Worm (Caenorhabditis elegans) whole organism, L3 larva: ENCODE measurements around the gene perm-1.

Experiments used
- ceh-28 ChIP-seq: fragments of 150-350 bp; optimal IDR thresholded peaks from 2 replicates; lab custom pipeline; 2014; ENCODE audit warnings: missing biosample characterization, missing genetic modification reagents, missing genetic modification characterization
- elt-1 ChIP-seq: fragments of 150-350 bp; optimal IDR thresholded peaks from 2 replicates; lab custom pipeline; 2014; ENCODE audit warnings: missing biosample characterization, missing genetic modification characterization
- fos-1 ChIP-seq: fragments of 150-350 bp; optimal IDR thresholded peaks from 2 replicates; lab custom pipeline; 2014; ENCODE audit warnings: missing biosample characterization, missing genetic modification characterization
- nfya-1 ChIP-seq: sonication (generic microtip); optimal IDR thresholded peaks from 2 replicates; lab custom pipeline; 2017; ENCODE audit warnings: missing genetic modification characterization, mild to moderate bottlenecking, missing compliant biosample characterization, antibody characterized with exemption, moderate library complexity; ENCODE audit not compliant: insufficient read depth
- nhr-23 ChIP-seq: fragments of 150-350 bp; optimal IDR thresholded peaks from 2 replicates; lab custom pipeline; 2014; ENCODE audit warnings: missing biosample characterization, missing genetic modification reagents, missing genetic modification characterization
- nhr-237 ChIP-seq: fragments of 150-350 bp; optimal IDR thresholded peaks from 2 replicates; lab custom pipeline; 2014; ENCODE audit warnings: missing biosample characterization, missing genetic modification characterization
- sea-2 ChIP-seq: fragments of 150-350 bp; sonication (generic microtip); optimal IDR thresholded peaks from 4 replicates; lab custom pipeline; 2014; ENCODE audit warnings: missing biosample characterization, missing genetic modification reagents, missing genetic modification characterization
- tbx-2 ChIP-seq: sonication (generic microtip); optimal IDR thresholded peaks from 2 replicates; lab custom pipeline; 2016; ENCODE audit warnings: mild to moderate bottlenecking, missing genetic modification characterization, missing compliant biosample characterization
- unc-62 ChIP-seq: fragments of 150-350 bp; sonication (generic microtip); optimal IDR thresholded peaks from 4 replicates; lab custom pipeline; 2014; ENCODE audit warnings: missing biosample characterization, missing genetic modification reagents, missing genetic modification characterization

DNA sequence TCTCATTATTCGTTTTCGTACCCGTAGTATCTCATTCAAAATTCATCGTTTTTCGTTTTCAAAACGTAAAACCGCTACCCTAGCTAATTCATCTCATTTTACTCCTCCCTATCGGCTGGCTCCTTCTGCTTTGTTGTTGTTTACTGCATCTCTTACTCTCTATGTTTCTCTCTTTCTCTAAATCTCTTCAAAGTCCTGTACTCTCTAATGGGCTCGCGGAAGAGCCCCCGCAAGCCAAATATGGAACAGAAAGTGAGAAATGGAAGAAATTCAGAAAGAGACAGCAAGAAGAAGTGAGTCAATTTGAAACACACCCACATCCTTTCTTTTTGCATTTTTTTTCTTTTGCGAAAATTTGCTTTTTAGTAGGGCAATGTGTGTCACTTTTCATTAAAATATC is 42.0 kb upstream of the perm-1 start:
- TF ChIP-seq fos-1 (tag; lab: Kevin White, UChicago) (no peak), nhr-237 (tag; lab: Kevin White, UChicago) (no peak), nfya-1 (tag; lab: Kevin White, UChicago) (peak; percentile 46), ceh-28 (no peak), sea-2 (GFP tag; lab: Kevin White, UChicago) (peak; percentile 5), nhr-23 (tag; lab: Kevin White, UChicago) (no peak), elt-1 (tag; lab: Kevin White, UChicago) (no peak), tbx-2 (tag; lab: Kevin White, UChicago) (no peak), unc-62 (GFP tag; lab: Kevin White, UChicago) (no peak)
